Fruit fly (Drosophila melanogaster): ENCODE data around the gene CG43376.
A peak's percentile ranks its signal among the peaks of the same experiment; 100 is the strongest.

CG43376 gene

dm6 chr2L:13783264-13784154, 9.7 kb downstream of the CG43376 start, which contains the start of gene Eato:
Eato (plus strand) TSS chr2L:13784084.
- TF ChIP-seq CG2712 (tag; optimal IDR thresholded peaks at IDR 0.05), result peak; percentile 27
- TF ChIP-seq CG6813 (GFP tag; optimal IDR thresholded peaks at IDR 0.05), result no peak
- TF ChIP-seq zen2 (GFP tag; IDR thresholded peaks at IDR 0.05; ENCODE audit: partially characterized antibody), result peak; percentile 50; the same call in 2 of the 3 replicates
- no peak for TF ChIP-seq CG31388 (GFP tag; optimal IDR thresholded peaks at IDR 0.05)
- peak; percentile 44; the same call in 1 of the 2 replicates for TF ChIP-seq Ptx1 (GFP tag; IDR thresholded peaks at IDR 0.05)
- TF ChIP-seq fu2 (GFP tag; optimal IDR thresholded peaks at IDR 0.05), result peak; percentile 16
- no peak for TF ChIP-seq CG5953 (GFP tag; IDR thresholded peaks at IDR 0.05)
- TF ChIP-seq CG32772 (GFP tag; IDR thresholded peaks at IDR 0.05), result no peak
- no peak for TF ChIP-seq ERR (GFP tag; optimal IDR thresholded peaks at IDR 0.05)
- TF ChIP-seq CG17328 (GFP tag; IDR thresholded peaks at IDR 0.05), result no peak
- peak; percentile 17 for TF ChIP-seq CG12391 (tag; optimal IDR thresholded peaks at IDR 0.05)
- no peak for TF ChIP-seq chm (GFP tag; IDR thresholded peaks at IDR 0.05)
- TF ChIP-seq BEAF-32 (GFP tag; optimal IDR thresholded peaks at IDR 0.05), result peak; percentile 66
- TF ChIP-seq ssp (GFP tag; IDR thresholded peaks at IDR 0.05), result peak; percentile 67
- TF ChIP-seq Doc2 (GFP tag; IDR thresholded peaks at IDR 0.05), result no peak
- peak; percentile 60 for TF ChIP-seq bbx (GFP tag; IDR thresholded peaks at IDR 0.05; ENCODE audit: partially characterized antibody)
- TF ChIP-seq Chrac-16 (GFP tag; optimal IDR thresholded peaks at IDR 0.05), result peak; percentile 0
- no peak for TF ChIP-seq pros (GFP tag; optimal IDR thresholded peaks at IDR 0.05)
- TF ChIP-seq croc (GFP tag; conservative IDR thresholded peaks at IDR 0.05), result no peak
- no peak for TF ChIP-seq CG3847 (GFP tag; IDR thresholded peaks at IDR 0.05)
- TF ChIP-seq CG17361 (GFP tag; IDR thresholded peaks at IDR 0.05), result 0 out of 3 replicates have a peak, but pooled peaks have one; percentile 55
- TF ChIP-seq sob (GFP tag; IDR thresholded peaks at IDR 0.05), result no peak
- no peak for TF ChIP-seq CG7928 (GFP tag; optimal IDR thresholded peaks at IDR 0.05)
- no peak for TF ChIP-seq crp (GFP tag; optimal IDR thresholded peaks at IDR 0.05)
- no peak for TF ChIP-seq rib (GFP tag; IDR thresholded peaks at IDR 0.05)
- no peak for TF ChIP-seq Mad (GFP tag; optimal IDR thresholded peaks at IDR 0.05)
- no peak for TF ChIP-seq her (GFP tag; optimal IDR thresholded peaks at IDR 0.05)
- no peak for TF ChIP-seq gsb-n (tag; optimal IDR thresholded peaks at IDR 0.05)
- peak; percentile 19; the same call in 1 of the 2 replicates for TF ChIP-seq NFAT (GFP tag; IDR thresholded peaks at IDR 0.05)
- no peak for TF ChIP-seq eve (GFP tag; optimal IDR thresholded peaks at IDR 0.05)
- TF ChIP-seq CG10147 (GFP tag; optimal IDR thresholded peaks at IDR 0.05), result no peak
- TF ChIP-seq HLHmδ (GFP tag; optimal IDR thresholded peaks at IDR 0.05), result no peak
- no peak for TF ChIP-seq dan (GFP tag; IDR thresholded peaks at IDR 0.05)
- no peak for TF ChIP-seq CG17186 (GFP tag; optimal IDR thresholded peaks at IDR 0.05)
- no peak for TF ChIP-seq Atf-2 (GFP tag; optimal IDR thresholded peaks at IDR 0.05)
- no peak for TF ChIP-seq CG6689 (GFP tag; IDR thresholded peaks at IDR 0.05)
- TF ChIP-seq CG14441 (GFP tag; IDR thresholded peaks at IDR 0.05), result peak; percentile 12; the same call in 1 of the 2 replicates
- no peak for TF ChIP-seq Deaf1 (tag; optimal IDR thresholded peaks at IDR 0.05)
- TF ChIP-seq CG31224 (GFP tag; IDR thresholded peaks at IDR 0.05), result no peak
- TF ChIP-seq ewg (GFP tag; optimal IDR thresholded peaks at IDR 0.05), result no peak
- TF ChIP-seq CG6683 (GFP tag; optimal IDR thresholded peaks at IDR 0.05), result no peak
- TF ChIP-seq Dll (GFP tag; IDR thresholded peaks at IDR 0.05; ENCODE audit: partially characterized antibody), result peak; percentile 65
- no peak for TF ChIP-seq NfI (GFP tag; optimal IDR thresholded peaks at IDR 0.05)
- TF ChIP-seq vvl (GFP tag; IDR thresholded peaks at IDR 0.05), result peak; percentile 45
- TF ChIP-seq ase (GFP tag; IDR thresholded peaks at IDR 0.05), result no peak
- TF ChIP-seq nom (GFP tag; optimal IDR thresholded peaks at IDR 0.05), result no peak
- TF ChIP-seq fru (optimal IDR thresholded peaks at IDR 0.05), result no peak
- peak; percentile 35 for TF ChIP-seq CG12659 (GFP tag; optimal IDR thresholded peaks at IDR 0.05)
- peak; percentile 77 for TF ChIP-seq Dref (GFP tag; IDR thresholded peaks at IDR 0.05)

All from whole organism, embryonic.